Fruit fly (Drosophila melanogaster) whole organism, embryonic: Measurements from ENCODE around the gene CG1943.

ENCODE experiments used
- Asciz ChIP-seq: fragments of 200-800 bp; sonication (Bioruptor generic); optimal IDR thresholded peaks from 2 replicates; lab custom pipeline; 2017; ENCODE audit warnings: missing biosample characterization, mild to moderate bottlenecking, missing genetic modification characterization, missing genetic modification reagents
- B-H1 ChIP-seq: fragments of 200-800 bp; sonication (Bioruptor generic); IDR thresholded peaks from 3 replicates; pipeline ENCODE4 v1.3.6; 2022; ENCODE audit warnings: missing biosample characterization, missing genetic modification characterization
- CG13424 ChIP-seq: fragments of 200-800 bp; sonication (Bioruptor generic); optimal IDR thresholded peaks from 2 replicates; lab custom pipeline; 2019; ENCODE audit warnings: missing biosample characterization, mild to moderate bottlenecking, missing genetic modification characterization, moderate library complexity
- CG14710 ChIP-seq: fragments of 200-800 bp; sonication (Bioruptor generic); optimal IDR thresholded peaks from 3 replicates; lab custom pipeline; 2019; ENCODE audit warnings: missing biosample characterization, mild to moderate bottlenecking, missing genetic modification characterization, moderate library complexity
- CG14965 ChIP-seq: fragments of 200-800 bp; sonication (Bioruptor generic); optimal IDR thresholded peaks from 2 replicates; lab custom pipeline; 2016; ENCODE audit warnings: missing biosample characterization, missing genetic modification characterization, borderline replicate concordance
- CG15011 ChIP-seq: fragments of 200-800 bp; sonication (Bioruptor generic); optimal IDR thresholded peaks from 3 replicates; lab custom pipeline; 2018; ENCODE audit warnings: missing biosample characterization, mild to moderate bottlenecking, missing genetic modification characterization
- CG18476 ChIP-seq: fragments of 200-800 bp; sonication (Bioruptor generic); optimal IDR thresholded peaks from 2 replicates; lab custom pipeline; 2016; ENCODE audit warnings: missing biosample characterization, mild to moderate bottlenecking, missing genetic modification characterization
- CG2116 ChIP-seq: fragments of 200-800 bp; sonication (Bioruptor generic); optimal IDR thresholded peaks from 3 replicates; lab custom pipeline; 2018; ENCODE audit warnings: missing biosample characterization, mild to moderate bottlenecking, missing genetic modification characterization
- CG2120 ChIP-seq: fragments of 200-800 bp; sonication (Bioruptor generic); optimal IDR thresholded peaks from 3 replicates; lab custom pipeline; 2016; ENCODE audit warnings: missing biosample characterization, missing genetic modification characterization
- CG32532 ChIP-seq: fragments of 200-800 bp; sonication (Bioruptor generic); IDR thresholded peaks from 2 replicates; pipeline ENCODE4 v1.3.6; 2022; ENCODE audit warnings: missing biosample characterization, missing genetic modification characterization
- CG34224 ChIP-seq: fragments of 200-800 bp; sonication (Bioruptor generic); IDR thresholded peaks from 3 replicates; pipeline ENCODE4 v1.3.6; 2022; ENCODE audit warnings: missing biosample characterization, missing genetic modification characterization; ENCODE audit not compliant: partially characterized antibody
- CG3847 ChIP-seq: fragments of 200-800 bp; sonication (Bioruptor generic); IDR thresholded peaks from 2 replicates; pipeline ENCODE4 v1.3.6; 2022; ENCODE audit warnings: missing biosample characterization, missing genetic modification characterization
- CG4282 ChIP-seq: fragments of 200-800 bp; sonication (Bioruptor generic); optimal IDR thresholded peaks from 2 replicates; lab custom pipeline; 2016; ENCODE audit warnings: missing biosample characterization, missing genetic modification characterization
- CG5953 ChIP-seq: fragments of 200-800 bp; sonication (Bioruptor generic); IDR thresholded peaks from 2 replicates; pipeline ENCODE4 v1.3.6; 2022; ENCODE audit warnings: missing biosample characterization, missing genetic modification characterization
- CG7928 ChIP-seq: fragments of 200-800 bp; sonication (Bioruptor generic); optimal IDR thresholded peaks from 2 replicates; lab custom pipeline; 2017; ENCODE audit warnings: missing biosample characterization, mild to moderate bottlenecking, missing genetic modification characterization
- CG8944 ChIP-seq: fragments of 200-800 bp; sonication (Bioruptor generic); optimal IDR thresholded peaks from 3 replicates; lab custom pipeline; 2016; ENCODE audit warnings: missing biosample characterization, missing genetic modification characterization
- CG9876 ChIP-seq: fragments of 200-800 bp; sonication (Bioruptor generic); optimal IDR thresholded peaks from 2 replicates; lab custom pipeline; 2016; ENCODE audit warnings: missing biosample characterization, missing genetic modification characterization
- CoRest ChIP-seq: fragments of 200-800 bp; sonication (Bioruptor generic); optimal IDR thresholded peaks from 3 replicates; lab custom pipeline; 2018; ENCODE audit warnings: missing biosample characterization, mild to moderate bottlenecking, missing genetic modification characterization, moderate library complexity
- Doc2 ChIP-seq: fragments of 200-800 bp; sonication (Bioruptor generic); IDR thresholded peaks from 2 replicates; pipeline ENCODE4 v1.3.6; 2022; ENCODE audit warnings: missing biosample characterization, missing genetic modification characterization
- Doc3 ChIP-seq: fragments of 200-800 bp; sonication (Bioruptor generic); IDR thresholded peaks from 3 replicates; pipeline ENCODE4 v1.3.6; 2022; ENCODE audit warnings: missing biosample characterization, missing genetic modification characterization; ENCODE audit not compliant: partially characterized antibody
- E2f2 ChIP-seq: fragments of 200-800 bp; sonication (Bioruptor generic); IDR thresholded peaks from 2 replicates; pipeline ENCODE4 v1.3.6; 2022; ENCODE audit warnings: missing biosample characterization, missing genetic modification characterization
- Ets65A ChIP-seq: fragments of 200-800 bp; sonication (Bioruptor generic); peaks from one replicate; lab custom pipeline; 2016; ENCODE audit warnings: missing biosample characterization, missing genetic modification characterization
- Hmr ChIP-seq: fragments of 200-800 bp; sonication (Bioruptor generic); optimal IDR thresholded peaks from 3 replicates; lab custom pipeline; 2017; ENCODE audit warnings: mild to moderate bottlenecking, missing biosample characterization, missing genetic modification reagents, missing genetic modification characterization
- Hr3 ChIP-seq: fragments of 200-800 bp; sonication (Bioruptor generic); optimal IDR thresholded peaks from 3 replicates; lab custom pipeline; 2016; ENCODE audit warnings: missing biosample characterization, missing genetic modification characterization
- Hr78 ChIP-seq, 2 experiments: fragments of 200-800 bp in 1 of 2; fragments of >200 bp in 1 of 2; sonication (Bioruptor generic) in 1 of 2; optimal IDR thresholded peaks; 2 replicates each; lab custom pipeline; 2017 to 2019; ENCODE audit warnings: missing biosample characterization in 2 of 2, missing genetic modification characterization in 2 of 2, mild to moderate bottlenecking in 1 of 2, moderate library complexity in 1 of 2
- MESR4 ChIP-seq: fragments of 200-800 bp; sonication (Bioruptor generic); optimal IDR thresholded peaks from 2 replicates; lab custom pipeline; 2018; ENCODE audit warnings: missing biosample characterization, mild to moderate bottlenecking, missing genetic modification characterization, moderate library complexity
- Med ChIP-seq: fragments of 200-800 bp; sonication (Bioruptor generic); peaks from one replicate; lab custom pipeline; 2016; ENCODE audit warnings: missing biosample characterization, missing genetic modification characterization, mild to moderate bottlenecking, inconsistent platforms, moderate library complexity
- NFAT ChIP-seq: fragments of 200-800 bp; sonication (Bioruptor generic); IDR thresholded peaks from 2 replicates; pipeline ENCODE4 v1.3.6; 2022; ENCODE audit warnings: missing biosample characterization, missing genetic modification characterization
- abd-A ChIP-seq: fragments of 200-800 bp; sonication (Bioruptor generic); optimal IDR thresholded peaks from 3 replicates; lab custom pipeline; 2019; ENCODE audit warnings: missing biosample characterization, mild to moderate bottlenecking, missing genetic modification characterization, moderate library complexity
- amos ChIP-seq: fragments of 200-800 bp; sonication (Bioruptor generic); IDR thresholded peaks from 2 replicates; pipeline ENCODE4 v1.3.6; 2022; ENCODE audit warnings: missing biosample characterization, missing genetic modification characterization; ENCODE audit not compliant: partially characterized antibody
- bbx ChIP-seq: fragments of 200-800 bp; sonication (Bioruptor generic); IDR thresholded peaks from 2 replicates; pipeline ENCODE4 v1.3.6; 2022; ENCODE audit warnings: missing biosample characterization, missing genetic modification characterization; ENCODE audit not compliant: partially characterized antibody
- bigmax ChIP-seq: fragments of 200-800 bp; sonication (Bioruptor generic); optimal IDR thresholded peaks from 2 replicates; lab custom pipeline; 2018; ENCODE audit warnings: missing biosample characterization, mild to moderate bottlenecking, missing genetic modification characterization
- cg ChIP-seq: fragments of 200-800 bp; sonication (Bioruptor generic); optimal IDR thresholded peaks from 3 replicates; lab custom pipeline; 2019; ENCODE audit warnings: missing biosample characterization, mild to moderate bottlenecking, missing genetic modification characterization, moderate library complexity
- hkb ChIP-seq, 2 experiments: fragments of 200-800 bp in 1 of 2; fragments of >200 bp in 1 of 2; sonication (Bioruptor generic) in 1 of 2; IDR thresholded peaks in 1 of 2; optimal IDR thresholded peaks in 1 of 2; 2 replicates each; pipeline versions ENCODE4 v1.3.6 to Lab custom; 2017 to 2022; ENCODE audit warnings: missing biosample characterization in 1 of 2, missing genetic modification characterization in 1 of 2
- jigr1 ChIP-seq: fragments of 200-800 bp; sonication (Bioruptor generic); IDR thresholded peaks from 3 replicates; pipeline ENCODE4 v1.3.6; 2022; ENCODE audit warnings: missing biosample characterization, missing genetic modification characterization
- kay ChIP-seq: fragments of 200-800 bp; sonication (Bioruptor generic); optimal IDR thresholded peaks from 2 replicates; lab custom pipeline; 2016; ENCODE audit warnings: missing biosample characterization, missing genetic modification characterization
- ken ChIP-seq: fragments of 200-800 bp; sonication (Bioruptor generic); IDR thresholded peaks from 3 replicates; pipeline ENCODE4 v1.3.6; 2022; ENCODE audit warnings: missing biosample characterization, missing genetic modification characterization
- mam ChIP-seq: fragments of 200-800 bp; sonication (Bioruptor generic); optimal IDR thresholded peaks from 3 replicates; lab custom pipeline; 2016; ENCODE audit warnings: missing biosample characterization, missing genetic modification characterization
- onecut ChIP-seq: fragments of 200-800 bp; sonication (Bioruptor generic); IDR thresholded peaks from 2 replicates; pipeline ENCODE4 v1.3.6; 2022; ENCODE audit warnings: missing biosample characterization, missing genetic modification characterization
- pros ChIP-seq: fragments of 200-800 bp; sonication (Bioruptor generic); optimal IDR thresholded peaks from 3 replicates; lab custom pipeline; 2019; ENCODE audit warnings: missing biosample characterization, mild to moderate bottlenecking, missing genetic modification characterization, moderate library complexity
- sens ChIP-seq: fragments of 200-800 bp; sonication (Bioruptor generic); peaks from one replicate; lab custom pipeline; 2016; ENCODE audit warnings: missing biosample characterization, missing genetic modification characterization
- sens-2 ChIP-seq: fragments of 200-800 bp; sonication (Bioruptor generic); IDR thresholded peaks from 2 replicates; pipeline ENCODE4 v1.3.6; 2022; ENCODE audit warnings: missing biosample characterization, missing genetic modification characterization
- slou ChIP-seq: fragments of 200-800 bp; sonication (Bioruptor generic); optimal IDR thresholded peaks from 3 replicates; lab custom pipeline; 2016; ENCODE audit warnings: missing biosample characterization, missing genetic modification characterization
- so ChIP-seq: fragments of 200-800 bp; sonication (Bioruptor generic); IDR thresholded peaks from 3 replicates; pipeline ENCODE4 v1.3.6; 2022; ENCODE audit warnings: missing biosample characterization, missing genetic modification characterization
- tio ChIP-seq: fragments of 200-800 bp; sonication (Bioruptor generic); optimal IDR thresholded peaks from 2 replicates; lab custom pipeline; 2017; ENCODE audit warnings: missing biosample characterization, missing genetic modification characterization, inconsistent platforms
- vnd ChIP-seq: fragments of 200-800 bp; sonication (Bioruptor generic); IDR thresholded peaks from 3 replicates; pipeline ENCODE4 v1.3.6; 2022; ENCODE audit warnings: missing biosample characterization, missing genetic modification characterization; ENCODE audit not compliant: partially characterized antibody
- vvl ChIP-seq: fragments of 200-800 bp; sonication (Bioruptor generic); IDR thresholded peaks from 2 replicates; pipeline ENCODE4 v1.3.6; 2022; ENCODE audit warnings: missing biosample characterization, missing genetic modification characterization

Gene CG1943

dm6 chr3R:7088837-7089361 is 14.2 kb downstream of the CG1943 start (continued):
- TF ChIP-seq NFAT (GFP tag; lab: Robert Waterston, UW), result 0 out of 2 replicates have a peak, but pooled peaks have one; percentile 21
- TF ChIP-seq onecut, result peak; percentile 70
- TF ChIP-seq CG15011 (GFP tag; lab: Kevin White, UChicago), result no peak
- peak; percentile 62 for TF ChIP-seq bbx (GFP tag; lab: Robert Waterston, UW)
- TF ChIP-seq Med, result peak; percentile 67
- no peak for TF ChIP-seq CG4282
- peak; percentile 79 for TF ChIP-seq pros (GFP tag; lab: Kevin White, UChicago)
- no peak for TF ChIP-seq CG9876 (GFP tag; lab: Kevin White, UChicago)
- 0 out of 3 replicates have a peak, but pooled peaks have one; percentile 4 for TF ChIP-seq CG34224 (GFP tag; lab: Robert Waterston, UW)
- TF ChIP-seq CG5953 (GFP tag; lab: Robert Waterston, UW), result no peak
- peak; percentile 84 for TF ChIP-seq kay (GFP tag; lab: Kevin White, UChicago)
- TF ChIP-seq hkb (optimal IDR thresholded peaks at IDR 0.05; lab: Kevin White, UChicago), result no peak
- 0 out of 2 replicates have a peak, but pooled peaks have one; percentile 32 for TF ChIP-seq hkb (GFP tag; IDR thresholded peaks at IDR 0.05; lab: Robert Waterston, UW)
- no peak for TF ChIP-seq vvl (GFP tag; lab: Robert Waterston, UW)
- TF ChIP-seq Hr3, result no peak
- TF ChIP-seq CG14710 (tag; lab: Kevin White, UChicago), result no peak
- no peak for TF ChIP-seq Doc2
- TF ChIP-seq E2f2 (GFP tag; lab: Robert Waterston, UW), result no peak
- no peak for TF ChIP-seq tio (GFP tag; lab: Kevin White, UChicago)
- no peak for TF ChIP-seq CG2120 (GFP tag; lab: Kevin White, UChicago)
- no peak for TF ChIP-seq slou (GFP tag; lab: Kevin White, UChicago)

- TF ChIP-seq CoRest (tag; lab: Kevin White, UChicago) (no peak), MESR4 (peak; percentile 19), sens-2 (no peak), CG18476 (GFP tag; lab: Kevin White, UChicago) (no peak), Hr78 (GFP tag; optimal IDR thresholded peaks at IDR 0.05; lab: Kevin White, UChicago) (no peak), CG3847 (GFP tag; lab: Robert Waterston, UW) (no peak), slou (GFP tag; lab: Kevin White, UChicago) (no peak), amos (0 out of 2 replicates have a peak, but pooled peaks have one; percentile 11), sens (peak; percentile 78), cg (GFP tag; lab: Kevin White, UChicago) (peak; percentile 75), Doc3 (GFP tag; lab: Robert Waterston, UW) (no peak), jigr1 (GFP tag; lab: Robert Waterston, UW) (no peak), Hmr (GFP tag; lab: Kevin White, UChicago) (no peak), Ets65A (no peak), CG14965 (GFP tag; lab: Kevin White, UChicago) (no peak), ken (GFP tag; lab: Robert Waterston, UW) (no peak), CG8944 (GFP tag; lab: Kevin White, UChicago) (no peak), bbx (GFP tag; lab: Robert Waterston, UW) (peak; percentile 36; the same call in 1 of the 2 replicates), vnd (GFP tag; lab: Robert Waterston, UW) (no peak), CG2116 (GFP tag; lab: Kevin White, UChicago) (peak; percentile 17), bigmax (GFP tag; lab: Kevin White, UChicago) (peak; percentile 97), B-H1 (GFP tag; lab: Robert Waterston, UW) (no peak), abd-A (tag; lab: Kevin White, UChicago) (peak; percentile 29), CG7928 (GFP tag; lab: Kevin White, UChicago) (no peak), mam (GFP tag; lab: Kevin White, UChicago) (no peak), so (peak; percentile 43; the same call in 2 of the 3 replicates), CG13424 (tag; lab: Kevin White, UChicago) (no peak), CG32532 (no peak; the same call in 1 of the 2 replicates), Asciz (GFP tag; lab: Kevin White, UChicago) (no peak)
Measured at dm6 chr3R:7089522-7090336, 15.1 kb downstream of the CG1943 start.
